Worm (Caenorhabditis elegans): ENCODE measurements around the gene ace-1.

ace-1 gene

ce11 chrX:16343885-16344640 is 23.0 kb upstream of the ace-1 start:
- TF ChIP-seq Y55F3AM.14 (GFP tag; optimal IDR thresholded peaks at IDR 0.05) (no peak), blmp-1 (tag; optimal IDR thresholded peaks at IDR 0.05; ENCODE audit: insufficient read depth) (no peak), ama-1 (optimal IDR thresholded peaks at IDR 0.05) (no peak), aly-2 (tag; optimal IDR thresholded peaks at IDR 0.05) (no peak), ztf-11 (tag; optimal IDR thresholded peaks at IDR 0.05) (no peak), gmeb-1 (tag; optimal IDR thresholded peaks at IDR 0.05) (no peak), ceh-82 (tag; optimal IDR thresholded peaks at IDR 0.05) (no peak), snpc-4 (tag; optimal IDR thresholded peaks at IDR 0.05) (no peak), nhr-12 (tag; optimal IDR thresholded peaks at IDR 0.05) (no peak), mab-5 (tag; optimal IDR thresholded peaks at IDR 0.05) (no peak), mbf-1 (tag; optimal IDR thresholded peaks at IDR 0.05) (no peak), crh-2 (tag; optimal IDR thresholded peaks at IDR 0.05) (no peak)

ce11 chrX:16345296-16345695 is 21.8 kb upstream of the ace-1 start:
- TF ChIP-seq lin-39 (tag; optimal IDR thresholded peaks at IDR 0.05) = no peak
- no peak for TF ChIP-seq nhr-21 (tag; optimal IDR thresholded peaks at IDR 0.05)
- TF ChIP-seq aly-2 (tag; optimal IDR thresholded peaks at IDR 0.05) = no peak
- TF ChIP-seq unc-55 (GFP tag; optimal IDR thresholded peaks at IDR 0.05) = no peak

- TF ChIP-seq F13H6.1 (tag; optimal IDR thresholded peaks at IDR 0.05) (peak; percentile 35), ceh-16 (tag; optimal IDR thresholded peaks at IDR 0.05) (no peak), lin-11 (tag; optimal IDR thresholded peaks at IDR 0.05) (no peak), fos-1 (tag; optimal IDR thresholded peaks at IDR 0.05) (peak; percentile 71), skn-1 (tag; optimal IDR thresholded peaks at IDR 0.05) (peak; percentile 90), crh-2 (tag; optimal IDR thresholded peaks at IDR 0.05) (peak; percentile 53), unc-39 (tag; optimal IDR thresholded peaks at IDR 0.05) (no peak), sma-9 (GFP tag; optimal IDR thresholded peaks at IDR 0.05) (peak; percentile 80), sma-9 (tag; optimal IDR thresholded peaks at IDR 0.05) (no peak)
These were observed 20.7 kb upstream of the ace-1 start for ce11 chrX:16346212-16346883.

ce11 chrX:16349019-16349418 is 18.1 kb upstream of the ace-1 start:
- peak; percentile 67 for TF ChIP-seq F13H6.1 (tag; optimal IDR thresholded peaks at IDR 0.05)
- no peak for TF ChIP-seq ama-1 (optimal IDR thresholded peaks at IDR 0.05)
- TF ChIP-seq skn-1 (tag; optimal IDR thresholded peaks at IDR 0.05) = peak; percentile 95
- TF ChIP-seq sma-3 (GFP tag; optimal IDR thresholded peaks at IDR 0.05) = peak; percentile 68
- TF ChIP-seq ZK546.5 (tag; optimal IDR thresholded peaks at IDR 0.05) = no peak
- TF ChIP-seq alr-1 (tag; optimal IDR thresholded peaks at IDR 0.05) = no peak
- TF ChIP-seq fos-1 (tag; optimal IDR thresholded peaks at IDR 0.05) = peak; percentile 98
- peak; percentile 12 to 14 for TF ChIP-seq mdl-1 (tag; optimal IDR thresholded peaks at IDR 0.05)
- TF ChIP-seq nhr-21 (tag; optimal IDR thresholded peaks at IDR 0.05) = peak; percentile 45
- TF ChIP-seq aly-2 (tag; optimal IDR thresholded peaks at IDR 0.05) = no peak
- no peak for TF ChIP-seq snpc-4 (tag; optimal IDR thresholded peaks at IDR 0.05)
- peak; percentile 30 for TF ChIP-seq gmeb-1 (tag; optimal IDR thresholded peaks at IDR 0.05)
- no peak for TF ChIP-seq zag-1 (tag; optimal IDR thresholded peaks at IDR 0.05)
- peak in 1 of 2 experiments; percentile 36 for TF ChIP-seq lsy-2 (tag; optimal IDR thresholded peaks at IDR 0.05)
- no peak for TF ChIP-seq R02D3.7 (tag; optimal IDR thresholded peaks at IDR 0.05)
- no peak for TF ChIP-seq C34F6.9 (tag; optimal IDR thresholded peaks at IDR 0.05)
- TF ChIP-seq nhr-25 (tag; optimal IDR thresholded peaks at IDR 0.05) = peak; percentile 9
- peak; percentile 45 for TF ChIP-seq elt-1 (tag; optimal IDR thresholded peaks at IDR 0.05)
- TF ChIP-seq blmp-1 (tag; optimal IDR thresholded peaks at IDR 0.05; ENCODE audit: insufficient read depth) = peak; percentile 46
- peak; percentile 77 for TF ChIP-seq nhr-129 (tag; optimal IDR thresholded peaks at IDR 0.05)
- no peak for TF ChIP-seq nhr-6 (tag; optimal IDR thresholded peaks at IDR 0.05)
- TF ChIP-seq elt-3 (tag; optimal IDR thresholded peaks at IDR 0.05) = no peak
- peak; percentile 1 for TF ChIP-seq egl-27 (tag; optimal IDR thresholded peaks at IDR 0.05)
- no peak for TF ChIP-seq lin-11 (tag; optimal IDR thresholded peaks at IDR 0.05)
- no peak for TF ChIP-seq ztf-11 (tag; optimal IDR thresholded peaks at IDR 0.05)
- TF ChIP-seq sma-9 (GFP tag; optimal IDR thresholded peaks at IDR 0.05) = peak; percentile 92
- TF ChIP-seq sma-9 (tag; optimal IDR thresholded peaks at IDR 0.05) = no peak
- TF ChIP-seq crh-2 (tag; optimal IDR thresholded peaks at IDR 0.05) = peak; percentile 50
